Fruit fly (Drosophila melanogaster) whole organism, embryonic: ENCODE data around the gene CG15642.

Experiments
- B-H2 ChIP-seq: fragments of 200-800 bp; sonication (Bioruptor generic); optimal IDR thresholded peaks from 2 replicates; lab custom pipeline; 2018; ENCODE audit warnings: missing biosample characterization, mild to moderate bottlenecking, missing genetic modification characterization
- CG1024 ChIP-seq: fragments of 200-800 bp; sonication (Bioruptor generic); IDR thresholded peaks from 2 replicates; pipeline ENCODE4 v1.3.6; 2022; ENCODE audit warnings: missing biosample characterization, missing genetic modification characterization
- CG11247 ChIP-seq: fragments of 200-800 bp; sonication (Bioruptor generic); IDR thresholded peaks from 2 replicates; pipeline ENCODE4 v1.3.6; 2022; ENCODE audit warnings: missing biosample characterization, missing genetic modification characterization
- CG12155 ChIP-seq: fragments of 200-800 bp; sonication (Bioruptor generic); optimal IDR thresholded peaks from 3 replicates; lab custom pipeline; 2016; ENCODE audit warnings: missing biosample characterization, missing genetic modification characterization
- CG12744 ChIP-seq: fragments of 200-800 bp; sonication (Bioruptor generic); optimal IDR thresholded peaks from 2 replicates; lab custom pipeline; 2016; ENCODE audit warnings: missing biosample characterization, missing genetic modification characterization
- CG14441 ChIP-seq: fragments of 200-800 bp; sonication (Bioruptor generic); IDR thresholded peaks from 2 replicates; pipeline ENCODE4 v1.3.6; 2022; ENCODE audit warnings: missing biosample characterization, missing genetic modification characterization
- CG14965 ChIP-seq: fragments of 200-800 bp; sonication (Bioruptor generic); optimal IDR thresholded peaks from 2 replicates; lab custom pipeline; 2016; ENCODE audit warnings: missing biosample characterization, missing genetic modification characterization, borderline replicate concordance
- CG17568 ChIP-seq: fragments of 200-800 bp; sonication (Bioruptor generic); optimal IDR thresholded peaks from 2 replicates; lab custom pipeline; 2018; ENCODE audit warnings: missing biosample characterization, mild to moderate bottlenecking, missing genetic modification characterization, moderate library complexity
- CG31224 ChIP-seq: fragments of 200-800 bp; sonication (Bioruptor generic); IDR thresholded peaks from 2 replicates; pipeline ENCODE4 v1.3.6; 2022; ENCODE audit warnings: missing biosample characterization, missing genetic modification characterization
- CG31441 ChIP-seq: fragments of 200-800 bp; sonication (Bioruptor generic); IDR thresholded peaks from 2 replicates; pipeline ENCODE4 v1.3.6; 2022; ENCODE audit warnings: missing biosample characterization, missing genetic modification characterization
- CG3163 ChIP-seq: fragments of 200-800 bp; sonication (Bioruptor generic); optimal IDR thresholded peaks from 3 replicates; lab custom pipeline; 2016; ENCODE audit warnings: missing biosample characterization, missing genetic modification characterization
- CG32772 ChIP-seq: fragments of 200-800 bp; sonication (Bioruptor generic); IDR thresholded peaks from 2 replicates; pipeline ENCODE4 v1.3.6; 2022; ENCODE audit warnings: missing biosample characterization, missing genetic modification characterization
- CG33213 ChIP-seq: fragments of 200-800 bp; sonication (Bioruptor generic); optimal IDR thresholded peaks from 3 replicates; lab custom pipeline; 2016; ENCODE audit warnings: missing biosample characterization, missing genetic modification characterization
- CG3407 ChIP-seq: fragments of 200-800 bp; sonication (Bioruptor generic); optimal IDR thresholded peaks from 2 replicates; lab custom pipeline; 2018; ENCODE audit warnings: missing biosample characterization, mild to moderate bottlenecking, missing genetic modification characterization
- CG5953 ChIP-seq: fragments of 200-800 bp; sonication (Bioruptor generic); IDR thresholded peaks from 2 replicates; pipeline ENCODE4 v1.3.6; 2022; ENCODE audit warnings: missing biosample characterization, missing genetic modification characterization
- CG6654 ChIP-seq: fragments of 200-800 bp; sonication (Bioruptor generic); optimal IDR thresholded peaks from 2 replicates; lab custom pipeline; 2017; ENCODE audit warnings: missing biosample characterization, mild to moderate bottlenecking, missing genetic modification characterization
- CG6765 ChIP-seq: fragments of 200-800 bp; sonication (Bioruptor generic); optimal IDR thresholded peaks from 3 replicates; lab custom pipeline; 2017; ENCODE audit warnings: missing biosample characterization, mild to moderate bottlenecking, missing genetic modification characterization
- CG6791 ChIP-seq: fragments of 200-800 bp; sonication (Bioruptor generic); IDR thresholded peaks from 3 replicates; pipeline ENCODE4 v1.3.6; 2022; ENCODE audit warnings: missing biosample characterization, missing genetic modification characterization; ENCODE audit not compliant: partially characterized antibody
- CG7928 ChIP-seq: fragments of 200-800 bp; sonication (Bioruptor generic); optimal IDR thresholded peaks from 2 replicates; lab custom pipeline; 2017; ENCODE audit warnings: missing biosample characterization, mild to moderate bottlenecking, missing genetic modification characterization
- CG8089 ChIP-seq: fragments of 200-800 bp; sonication (Bioruptor generic); optimal IDR thresholded peaks from 3 replicates; lab custom pipeline; 2016; ENCODE audit warnings: missing biosample characterization, missing genetic modification characterization
- CG8281 ChIP-seq: fragments of 200-800 bp; sonication (Bioruptor generic); optimal IDR thresholded peaks from 2 replicates; lab custom pipeline; 2018; ENCODE audit warnings: missing biosample characterization, mild to moderate bottlenecking, missing genetic modification characterization, moderate library complexity
- CG8478 ChIP-seq: fragments of >200 bp; optimal IDR thresholded peaks from 2 replicates; lab custom pipeline; 2018
- CG8924 ChIP-seq: fragments of 200-800 bp; optimal IDR thresholded peaks from 3 replicates; lab custom pipeline; 2019; ENCODE audit warnings: missing biosample characterization, mild to moderate bottlenecking, missing genetic modification characterization, moderate library complexity
- CrebB ChIP-seq: fragments of 200-800 bp; sonication (Bioruptor generic); optimal IDR thresholded peaks from 3 replicates; lab custom pipeline; 2018; ENCODE audit warnings: missing biosample characterization, mild to moderate bottlenecking, missing genetic modification characterization
- Dref ChIP-seq: fragments of 200-800 bp; sonication (Bioruptor generic); IDR thresholded peaks from 2 replicates; pipeline ENCODE4 v1.3.6; 2022; ENCODE audit warnings: missing biosample characterization, missing genetic modification characterization
- Fer1 ChIP-seq: fragments of 200-800 bp; sonication (Bioruptor generic); optimal IDR thresholded peaks from 2 replicates; lab custom pipeline; 2017; ENCODE audit warnings: missing biosample characterization, mild to moderate bottlenecking, missing genetic modification characterization
- Lim3 ChIP-seq: fragments of 200-800 bp; sonication (Bioruptor generic); IDR thresholded peaks from 2 replicates; pipeline ENCODE4 v1.3.6; 2022; ENCODE audit warnings: missing biosample characterization, missing genetic modification characterization
- MESR4 ChIP-seq: fragments of 200-800 bp; sonication (Bioruptor generic); optimal IDR thresholded peaks from 2 replicates; lab custom pipeline; 2018; ENCODE audit warnings: missing biosample characterization, mild to moderate bottlenecking, missing genetic modification characterization, moderate library complexity
- Mes4 ChIP-seq: fragments of 200-800 bp; sonication (Bioruptor generic); optimal IDR thresholded peaks from 2 replicates; lab custom pipeline; 2016; ENCODE audit warnings: missing biosample characterization, missing genetic modification characterization
- NC2β ChIP-seq: fragments of 200-800 bp; sonication (Bioruptor generic); optimal IDR thresholded peaks from 2 replicates; lab custom pipeline; 2016; ENCODE audit warnings: missing biosample characterization, missing genetic modification characterization
- Neu2 ChIP-seq: fragments of 200-800 bp; sonication (Bioruptor generic); optimal IDR thresholded peaks from 3 replicates; lab custom pipeline; 2016; ENCODE audit warnings: missing biosample characterization, missing genetic modification characterization, borderline replicate concordance
- Nf-YA ChIP-seq: fragments of 200-800 bp; sonication (Bioruptor generic); IDR thresholded peaks from 2 replicates; pipeline ENCODE4 v1.3.6; 2022; ENCODE audit warnings: missing biosample characterization, missing genetic modification characterization
- Optix ChIP-seq: fragments of 200-800 bp; sonication (Bioruptor generic); IDR thresholded peaks from 3 replicates; pipeline ENCODE4 v1.3.6; 2022; ENCODE audit warnings: missing biosample characterization, missing genetic modification characterization
- Sox100B ChIP-seq: fragments of 200-800 bp; sonication (Bioruptor generic); optimal IDR thresholded peaks from 3 replicates; lab custom pipeline; 2018; ENCODE audit warnings: missing biosample characterization, mild to moderate bottlenecking, missing genetic modification characterization
- Sox102F ChIP-seq: fragments of 200-800 bp; sonication (Bioruptor generic); optimal IDR thresholded peaks from 2 replicates; lab custom pipeline; 2018; ENCODE audit warnings: missing biosample characterization, mild to moderate bottlenecking, missing genetic modification characterization, moderate library complexity
- Sry-δ ChIP-seq: fragments of 200-800 bp; sonication (Bioruptor generic); optimal IDR thresholded peaks from 2 replicates; lab custom pipeline; 2016; ENCODE audit warnings: missing biosample characterization, missing genetic modification characterization
- bbx ChIP-seq: fragments of 200-800 bp; sonication (Bioruptor generic); IDR thresholded peaks from 2 replicates; pipeline ENCODE4 v1.3.6; 2022; ENCODE audit warnings: missing biosample characterization, missing genetic modification characterization; ENCODE audit not compliant: partially characterized antibody
- cg ChIP-seq: fragments of 200-800 bp; sonication (Bioruptor generic); optimal IDR thresholded peaks from 3 replicates; lab custom pipeline; 2019; ENCODE audit warnings: missing biosample characterization, mild to moderate bottlenecking, missing genetic modification characterization, moderate library complexity
- eve ChIP-seq, 2 experiments: fragments of >200 bp; optimal IDR thresholded peaks; 2 replicates each; lab custom pipeline; 2017; ENCODE audit warnings: missing biosample characterization in 2 of 2, missing genetic modification characterization in 2 of 2
- fd102C ChIP-seq: fragments of 200-800 bp; sonication (Bioruptor generic); optimal IDR thresholded peaks from 2 replicates; lab custom pipeline; 2018; ENCODE audit warnings: missing biosample characterization, mild to moderate bottlenecking, missing genetic modification characterization, moderate library complexity
- fd96Cb ChIP-seq: fragments of 200-800 bp; sonication (Bioruptor generic); optimal IDR thresholded peaks from 2 replicates; lab custom pipeline; 2018; ENCODE audit warnings: missing biosample characterization, mild to moderate bottlenecking, missing genetic modification characterization, moderate library complexity
- fru ChIP-seq: fragments of >200 bp; optimal IDR thresholded peaks from 2 replicates; lab custom pipeline; 2017
- grau ChIP-seq: fragments of 200-800 bp; optimal IDR thresholded peaks from 3 replicates; lab custom pipeline; 2019; ENCODE audit warnings: missing biosample characterization, mild to moderate bottlenecking, missing genetic modification characterization, moderate library complexity
- lmd ChIP-seq: fragments of 200-800 bp; sonication (Bioruptor generic); IDR thresholded peaks from 2 replicates; pipeline ENCODE4 v1.3.6; 2022; ENCODE audit warnings: missing biosample characterization, missing genetic modification characterization
- lola ChIP-seq, 3 experiments: fragments of >200 bp in 2 of 3; fragments of 200-800 bp in 1 of 3; sonication (Bioruptor generic) in 1 of 3; optimal IDR thresholded peaks; 2 replicates each; lab custom pipeline; 2017 to 2019; ENCODE audit warnings: missing biosample characterization in 3 of 3, missing genetic modification characterization in 3 of 3, mild to moderate bottlenecking in 1 of 3, moderate library complexity in 1 of 3
- luna ChIP-seq: fragments of 200-800 bp; sonication (Bioruptor generic); optimal IDR thresholded peaks from 2 replicates; lab custom pipeline; 2016; ENCODE audit warnings: missing biosample characterization, missing genetic modification characterization
- nmo ChIP-seq: fragments of 200-800 bp; sonication (Bioruptor generic); optimal IDR thresholded peaks from 2 replicates; lab custom pipeline; 2018; ENCODE audit warnings: missing biosample characterization, mild to moderate bottlenecking, missing genetic modification characterization, moderate library complexity
- so ChIP-seq: fragments of 200-800 bp; sonication (Bioruptor generic); IDR thresholded peaks from 3 replicates; pipeline ENCODE4 v1.3.6; 2022; ENCODE audit warnings: missing biosample characterization, missing genetic modification characterization
- sqz ChIP-seq: fragments of 200-800 bp; sonication (Bioruptor generic); optimal IDR thresholded peaks from 3 replicates; lab custom pipeline; 2018; ENCODE audit warnings: missing biosample characterization, mild to moderate bottlenecking, missing genetic modification characterization
- tap ChIP-seq: fragments of 200-800 bp; optimal IDR thresholded peaks from 3 replicates; lab custom pipeline; 2019; ENCODE audit warnings: missing biosample characterization, mild to moderate bottlenecking, missing genetic modification characterization, moderate library complexity
- unc-4 ChIP-seq: fragments of 200-800 bp; sonication (Bioruptor generic); IDR thresholded peaks from 2 replicates; pipeline ENCODE4 v1.3.6; 2022; ENCODE audit warnings: missing biosample characterization, missing genetic modification characterization; ENCODE audit not compliant: partially characterized antibody

The CG15642 gene

DNA sequence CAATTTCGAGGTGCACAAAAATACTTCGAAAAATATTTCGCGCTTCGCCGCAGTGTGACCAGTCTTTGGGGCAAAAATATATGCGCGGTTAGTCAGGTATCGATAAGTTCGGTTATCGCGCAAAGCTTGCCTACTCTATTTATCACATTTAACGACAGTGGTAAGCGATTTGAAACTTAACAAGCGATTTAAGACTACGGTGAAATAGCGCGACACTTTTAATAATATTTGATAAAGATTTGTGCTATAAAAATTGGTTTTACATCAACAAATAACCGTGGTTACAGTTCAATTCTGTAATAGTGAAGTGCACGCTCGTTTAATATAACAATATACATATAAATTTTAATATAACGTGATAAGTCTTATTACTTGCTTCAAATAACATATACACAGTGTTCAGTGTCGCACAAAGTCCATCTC lies 7.8 kb upstream of the CG15642 start, which contains the start of gene mh (continued):
- TF ChIP-seq lmd (peak; percentile 47; the same call in 1 of the 2 replicates), CG6791 (GFP tag; lab: Robert Waterston, UW) (peak; percentile 79), CG31441 (GFP tag; lab: Robert Waterston, UW) (no peak), sqz (GFP tag; lab: Kevin White, UChicago) (no peak), B-H2 (GFP tag; lab: Kevin White, UChicago) (no peak), grau (peak; percentile 55), Fer1 (GFP tag; lab: Kevin White, UChicago) (peak; percentile 20), fd96Cb (peak; percentile 30), fru (no peak)

DNA sequence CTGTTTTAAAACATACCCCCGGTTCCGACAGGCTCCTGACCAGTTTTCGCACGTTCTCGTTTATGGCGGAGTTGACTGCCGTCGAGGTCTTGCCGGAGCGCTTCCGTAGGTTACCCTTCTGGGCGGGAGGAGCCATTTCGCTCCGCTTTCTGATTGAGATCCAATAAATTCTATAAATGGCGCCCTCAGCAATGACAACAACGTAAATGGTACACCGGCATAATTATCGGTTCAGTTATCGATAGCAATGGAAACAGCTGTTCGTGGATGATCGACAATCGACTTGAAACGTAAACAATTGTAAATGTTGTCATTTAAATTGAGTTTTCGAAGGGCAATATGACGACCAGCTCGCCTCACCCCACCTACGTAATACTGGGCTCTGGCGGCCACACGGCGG lies 4.3 kb upstream of the CG15642 start, which contains the start of the genes Grip128 and Alg14:
Grip128 (minus strand) TSS at position 216 of the 400 bp plus-strand sequence.
Alg14 (plus strand) TSS at position 261 of the 400 bp plus-strand sequence.
- TF ChIP-seq nmo (GFP tag; lab: Kevin White, UChicago) (no peak), CG6765 (no peak), luna (GFP tag; lab: Kevin White, UChicago) (no peak), CrebB (no peak), Sox100B (GFP tag; lab: Kevin White, UChicago) (no peak), fd102C (GFP tag; lab: Kevin White, UChicago) (no peak), Lim3 (GFP tag; lab: Robert Waterston, UW) (no peak), CG12744 (no peak), cg (GFP tag; lab: Kevin White, UChicago) (no peak), CG14965 (GFP tag; lab: Kevin White, UChicago) (no peak), CG32772 (no peak), Sox102F (GFP tag; lab: Kevin White, UChicago) (no peak), so (GFP tag; lab: Robert Waterston, UW) (no peak), CG3407 (GFP tag; lab: Kevin White, UChicago) (no peak), CG5953 (no peak), Dref (GFP tag; lab: Robert Waterston, UW) (peak; percentile 67), CG12155 (no peak), CG8478 (lab: Kevin White, UChicago) (no peak), Mes4 (GFP tag; lab: Kevin White, UChicago) (no peak), lola (GFP tag; optimal IDR thresholded peaks at IDR 0.05; lab: Kevin White, UChicago) (no peak), CG17568 (no peak), unc-4 (GFP tag; lab: Robert Waterston, UW) (peak; percentile 50; the same call in 1 of the 2 replicates), tap (tag; lab: Kevin White, UChicago) (no peak), bbx (peak; percentile 66), CG6654 (no peak), Neu2 (no peak), CG8281 (tag; lab: Kevin White, UChicago) (no peak), eve (GFP tag; optimal IDR thresholded peaks at IDR 0.05; lab: Kevin White, UChicago) (no peak), Optix (GFP tag; lab: Robert Waterston, UW) (no peak), Sry-δ (GFP tag; lab: Kevin White, UChicago) (peak; percentile 45), CG14441 (no peak), CG8089 (GFP tag; lab: Kevin White, UChicago) (no peak), Nf-YA (GFP tag; lab: Robert Waterston, UW) (no peak), CG11247 (no peak), CG31224 (no peak), CG8924 (no peak), NC2β (GFP tag; lab: Kevin White, UChicago) (no peak), CG3163 (GFP tag; lab: Kevin White, UChicago) (no peak), CG1024 (no peak), MESR4 (GFP tag; lab: Kevin White, UChicago) (peak; percentile 21), CG33213 (GFP tag; lab: Kevin White, UChicago) (no peak), CG7928 (GFP tag; lab: Kevin White, UChicago) (no peak)
